Worm (Caenorhabditis elegans): ENCODE data around the gene nlp-7.

ce11 chrX:8565810-8566416 is 27.1 kb upstream of the nlp-7 start:
- TF ChIP-seq dao-5 (tag; optimal IDR thresholded peaks at IDR 0.05), result no peak
- TF ChIP-seq W03F9.2 (tag; optimal IDR thresholded peaks at IDR 0.05), result no peak
- no peak for TF ChIP-seq him-1 (tag; optimal IDR thresholded peaks at IDR 0.05)

Measured in whole organism, L4/young adult.